Fruit fly (Drosophila melanogaster) whole organism, embryonic: ENCODE results near the gene Prim1.

Experiments used
- Adf1 ChIP-seq: fragments of 200-800 bp; sonication (Bioruptor generic); IDR thresholded peaks from 2 replicates; pipeline ENCODE4 v1.3.6; 2022; ENCODE audit warnings: missing biosample characterization, missing genetic modification characterization
- B-H1 ChIP-seq: fragments of 200-800 bp; sonication (Bioruptor generic); IDR thresholded peaks from 3 replicates; pipeline ENCODE4 v1.3.6; 2022; ENCODE audit warnings: missing biosample characterization, missing genetic modification characterization
- CG12104 ChIP-seq: fragments of 200-800 bp; sonication (Bioruptor generic); optimal IDR thresholded peaks from 3 replicates; lab custom pipeline; 2016; ENCODE audit warnings: missing biosample characterization, missing genetic modification characterization
- CG12236 ChIP-seq: fragments of 200-800 bp; sonication (Bioruptor generic); optimal IDR thresholded peaks from 2 replicates; lab custom pipeline; 2016; ENCODE audit warnings: missing biosample characterization, missing genetic modification characterization
- CG13287 ChIP-seq: fragments of 200-800 bp; sonication (Bioruptor generic); IDR thresholded peaks from 2 replicates; pipeline ENCODE4 v1.3.6; 2022; ENCODE audit warnings: missing biosample characterization, missing genetic modification characterization; ENCODE audit not compliant: partially characterized antibody
- CG13894 ChIP-seq: fragments of 200-800 bp; sonication (Bioruptor generic); optimal IDR thresholded peaks from 3 replicates; lab custom pipeline; 2018; ENCODE audit warnings: missing biosample characterization, mild to moderate bottlenecking, missing genetic modification characterization, moderate library complexity
- CG15514 ChIP-seq: fragments of 200-800 bp; sonication (Bioruptor generic); optimal IDR thresholded peaks from 3 replicates; lab custom pipeline; 2017; ENCODE audit warnings: missing biosample characterization, missing genetic modification characterization, mild to moderate bottlenecking, moderate library complexity, missing genetic modification reagents
- CG18599 ChIP-seq: fragments of 200-800 bp; sonication (Bioruptor generic); optimal IDR thresholded peaks from 3 replicates; lab custom pipeline; 2017; ENCODE audit warnings: missing biosample characterization, missing genetic modification characterization, mild to moderate bottlenecking, moderate library complexity, missing genetic modification reagents
- CG2889 ChIP-seq: fragments of 200-800 bp; sonication (Bioruptor generic); IDR thresholded peaks from 3 replicates; pipeline ENCODE4 v1.3.6; 2022; ENCODE audit warnings: missing biosample characterization, missing genetic modification characterization
- CG30020 ChIP-seq: fragments of 200-800 bp; optimal IDR thresholded peaks from 2 replicates; lab custom pipeline; 2019; ENCODE audit warnings: missing biosample characterization, mild to moderate bottlenecking, missing genetic modification characterization, moderate library complexity
- CG32767 ChIP-seq: fragments of 200-800 bp; sonication (Bioruptor generic); IDR thresholded peaks from 2 replicates; pipeline ENCODE4 v1.3.6; 2022; ENCODE audit warnings: missing biosample characterization, missing genetic modification characterization
- CG3281 ChIP-seq: fragments of 200-800 bp; sonication (Bioruptor generic); optimal IDR thresholded peaks from 3 replicates; lab custom pipeline; 2017; ENCODE audit warnings: missing biosample characterization, mild to moderate bottlenecking, missing genetic modification characterization
- CG6765 ChIP-seq: fragments of 200-800 bp; sonication (Bioruptor generic); optimal IDR thresholded peaks from 3 replicates; lab custom pipeline; 2017; ENCODE audit warnings: missing biosample characterization, mild to moderate bottlenecking, missing genetic modification characterization
- CG6791 ChIP-seq: fragments of 200-800 bp; sonication (Bioruptor generic); IDR thresholded peaks from 3 replicates; pipeline ENCODE4 v1.3.6; 2022; ENCODE audit warnings: missing biosample characterization, missing genetic modification characterization; ENCODE audit not compliant: partially characterized antibody
- E2f2 ChIP-seq: fragments of 200-800 bp; sonication (Bioruptor generic); IDR thresholded peaks from 2 replicates; pipeline ENCODE4 v1.3.6; 2022; ENCODE audit warnings: missing biosample characterization, missing genetic modification characterization
- Elba2 ChIP-seq: fragments of 200-800 bp; sonication (Bioruptor generic); optimal IDR thresholded peaks from 3 replicates; lab custom pipeline; 2016; ENCODE audit warnings: missing biosample characterization, missing genetic modification characterization
- Ets65A ChIP-seq: fragments of 200-800 bp; sonication (Bioruptor generic); peaks from one replicate; lab custom pipeline; 2016; ENCODE audit warnings: missing biosample characterization, missing genetic modification characterization
- HLH4C ChIP-seq: fragments of 200-800 bp; sonication (Bioruptor generic); IDR thresholded peaks from 3 replicates; pipeline ENCODE4 v1.3.6; 2022; ENCODE audit warnings: missing biosample characterization, missing genetic modification characterization; ENCODE audit not compliant: partially characterized antibody
- Hr51 ChIP-seq, 2 experiments: fragments of 200-800 bp; sonication (Bioruptor generic); optimal IDR thresholded peaks; 2 replicates in 1 of 2; 3 replicates in 1 of 2; lab custom pipeline; 2016 to 2018; ENCODE audit warnings: missing biosample characterization in 2 of 2, missing genetic modification characterization in 2 of 2, mild to moderate bottlenecking in 1 of 2, moderate library complexity in 1 of 2
- Lpt ChIP-seq: fragments of >200 bp; optimal IDR thresholded peaks from 2 replicates; lab custom pipeline; 2018; ENCODE audit warnings: missing biosample characterization, missing genetic modification characterization
- MTF-1 ChIP-seq: fragments of 200-800 bp; sonication (Bioruptor generic); optimal IDR thresholded peaks from 2 replicates; lab custom pipeline; 2018; ENCODE audit warnings: missing biosample characterization, mild to moderate bottlenecking, missing genetic modification characterization, borderline replicate concordance
- NK7.1 ChIP-seq: fragments of 200-800 bp; sonication (Bioruptor generic); optimal IDR thresholded peaks from 3 replicates; lab custom pipeline; 2016; ENCODE audit warnings: missing biosample characterization, missing genetic modification characterization
- PHDP ChIP-seq: fragments of 200-800 bp; sonication (Bioruptor generic); optimal IDR thresholded peaks from 3 replicates; lab custom pipeline; 2018; ENCODE audit warnings: missing biosample characterization, mild to moderate bottlenecking, missing genetic modification characterization, moderate library complexity
- Rfx ChIP-seq: fragments of 200-800 bp; sonication (Bioruptor generic); IDR thresholded peaks from 2 replicates; pipeline ENCODE4 v1.3.6; 2022; ENCODE audit warnings: missing biosample characterization, missing genetic modification characterization
- Scr ChIP-seq: fragments of 200-800 bp; sonication (Bioruptor generic); IDR thresholded peaks from 2 replicates; pipeline ENCODE4 v1.3.6; 2022; ENCODE audit warnings: missing biosample characterization, missing genetic modification characterization; ENCODE audit not compliant: partially characterized antibody
- Side ChIP-seq: fragments of 200-800 bp; sonication (Bioruptor generic); optimal IDR thresholded peaks from 2 replicates; lab custom pipeline; 2016; ENCODE audit warnings: missing biosample characterization, missing genetic modification characterization
- Spps ChIP-seq: fragments of 200-800 bp; sonication (Bioruptor generic); optimal IDR thresholded peaks from 2 replicates; lab custom pipeline; 2018; ENCODE audit warnings: missing biosample characterization, mild to moderate bottlenecking, missing genetic modification characterization
- Sry-δ ChIP-seq: fragments of 200-800 bp; sonication (Bioruptor generic); optimal IDR thresholded peaks from 2 replicates; lab custom pipeline; 2016; ENCODE audit warnings: missing biosample characterization, missing genetic modification characterization
- Vsx1 ChIP-seq: fragments of 200-800 bp; sonication (Bioruptor generic); optimal IDR thresholded peaks from 2 replicates; lab custom pipeline; 2017; ENCODE audit warnings: missing biosample characterization, mild to moderate bottlenecking, missing genetic modification characterization, missing genetic modification reagents
- abd-A ChIP-seq: fragments of 200-800 bp; sonication (Bioruptor generic); optimal IDR thresholded peaks from 3 replicates; lab custom pipeline; 2019; ENCODE audit warnings: missing biosample characterization, mild to moderate bottlenecking, missing genetic modification characterization, moderate library complexity
- amos ChIP-seq: fragments of 200-800 bp; sonication (Bioruptor generic); IDR thresholded peaks from 2 replicates; pipeline ENCODE4 v1.3.6; 2022; ENCODE audit warnings: missing biosample characterization, missing genetic modification characterization; ENCODE audit not compliant: partially characterized antibody
- btn ChIP-seq: fragments of 200-800 bp; sonication (Bioruptor generic); optimal IDR thresholded peaks from 2 replicates; lab custom pipeline; 2016; ENCODE audit warnings: missing biosample characterization, missing genetic modification characterization
- ci ChIP-seq: fragments of 200-800 bp; sonication (Bioruptor generic); IDR thresholded peaks from 3 replicates; pipeline ENCODE4 v1.3.6; 2022; ENCODE audit warnings: missing biosample characterization, missing genetic modification characterization
- dati ChIP-seq: fragments of 200-800 bp; sonication (Bioruptor generic); IDR thresholded peaks from 2 replicates; pipeline ENCODE4 v1.3.6; 2022; ENCODE audit warnings: missing biosample characterization, missing genetic modification characterization
- exex ChIP-seq: fragments of 200-800 bp; sonication (Bioruptor generic); optimal IDR thresholded peaks from 4 replicates; lab custom pipeline; 2018; ENCODE audit warnings: missing biosample characterization, mild to moderate bottlenecking, missing genetic modification characterization, moderate library complexity
- fd96Cb ChIP-seq: fragments of 200-800 bp; sonication (Bioruptor generic); optimal IDR thresholded peaks from 2 replicates; lab custom pipeline; 2018; ENCODE audit warnings: missing biosample characterization, mild to moderate bottlenecking, missing genetic modification characterization, moderate library complexity
- ind ChIP-seq: fragments of 200-800 bp; sonication (Bioruptor generic); optimal IDR thresholded peaks from 3 replicates; lab custom pipeline; 2016; ENCODE audit warnings: missing biosample characterization, missing genetic modification characterization
- ken ChIP-seq: fragments of 200-800 bp; sonication (Bioruptor generic); IDR thresholded peaks from 3 replicates; pipeline ENCODE4 v1.3.6; 2022; ENCODE audit warnings: missing biosample characterization, missing genetic modification characterization
- nmo ChIP-seq: fragments of 200-800 bp; sonication (Bioruptor generic); optimal IDR thresholded peaks from 2 replicates; lab custom pipeline; 2018; ENCODE audit warnings: missing biosample characterization, mild to moderate bottlenecking, missing genetic modification characterization, moderate library complexity
- onecut ChIP-seq: fragments of 200-800 bp; sonication (Bioruptor generic); IDR thresholded peaks from 2 replicates; pipeline ENCODE4 v1.3.6; 2022; ENCODE audit warnings: missing biosample characterization, missing genetic modification characterization
- slbo ChIP-seq: fragments of 200-800 bp; sonication (Bioruptor generic); IDR thresholded peaks from 2 replicates; pipeline ENCODE4 v1.3.6; 2022; ENCODE audit warnings: missing biosample characterization, missing genetic modification characterization
- sna ChIP-seq: fragments of 200-800 bp; sonication (Bioruptor generic); IDR thresholded peaks from 2 replicates; pipeline ENCODE4 v1.3.6; 2022; ENCODE audit warnings: missing biosample characterization, missing genetic modification characterization; ENCODE audit not compliant: partially characterized antibody
- stc ChIP-seq: fragments of 200-800 bp; sonication (Bioruptor generic); IDR thresholded peaks from 2 replicates; pipeline ENCODE4 v1.3.6; 2022; ENCODE audit warnings: missing biosample characterization, missing genetic modification characterization
- trh ChIP-seq: fragments of 200-800 bp; sonication (Bioruptor generic); optimal IDR thresholded peaks from 2 replicates; lab custom pipeline; 2016; ENCODE audit warnings: missing biosample characterization, missing genetic modification characterization
- tx ChIP-seq: fragments of 200-800 bp; sonication (Bioruptor generic); optimal IDR thresholded peaks from 2 replicates; lab custom pipeline; 2016; ENCODE audit warnings: missing biosample characterization, missing genetic modification characterization
- unpg ChIP-seq: fragments of 200-800 bp; sonication (Bioruptor generic); optimal IDR thresholded peaks from 3 replicates; lab custom pipeline; 2018; ENCODE audit warnings: missing biosample characterization, mild to moderate bottlenecking, missing genetic modification characterization, moderate library complexity
- usp ChIP-seq: fragments of >200 bp; optimal IDR thresholded peaks from 2 replicates; lab custom pipeline; 2017; ENCODE audit warnings: missing biosample characterization, missing genetic modification characterization
- zen ChIP-seq: fragments of 200-800 bp; sonication (Bioruptor generic); optimal IDR thresholded peaks from 3 replicates; lab custom pipeline; 2018; ENCODE audit warnings: missing biosample characterization, mild to moderate bottlenecking, missing genetic modification characterization, moderate library complexity
- zen2 ChIP-seq: fragments of 200-800 bp; sonication (Bioruptor generic); IDR thresholded peaks from 3 replicates; pipeline ENCODE4 v1.3.6; 2022; ENCODE audit warnings: missing biosample characterization, missing genetic modification characterization; ENCODE audit not compliant: partially characterized antibody

The Prim1 gene

DNA sequence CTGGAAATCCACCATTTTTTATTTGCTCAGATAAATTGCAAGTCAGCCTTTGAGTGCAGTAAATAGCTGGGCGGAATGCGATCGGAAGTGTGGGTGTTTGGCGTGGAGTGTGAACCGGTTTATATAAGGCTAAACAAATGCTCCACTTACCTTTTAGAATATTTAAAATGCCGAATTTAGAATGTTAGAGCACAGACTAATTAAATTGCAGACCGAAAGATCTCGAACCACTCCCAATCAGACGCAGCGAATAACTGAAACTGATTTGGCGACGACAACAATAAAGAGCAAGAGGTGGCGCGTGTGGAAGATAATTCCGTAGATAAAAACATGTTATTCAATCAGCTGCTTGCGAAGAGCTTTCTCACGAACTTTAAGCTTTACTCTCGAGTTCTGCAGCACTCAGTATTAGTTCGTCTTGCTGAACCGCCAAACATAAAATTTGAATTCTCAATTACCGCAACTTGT is 20.6 kb downstream of the Prim1 start, which contains the start of gene Idh (continued):
- TF ChIP-seq onecut (GFP tag; lab: Robert Waterston, UW) (no peak), dati (GFP tag; lab: Robert Waterston, UW) (no peak), zen (no peak), exex (peak; percentile 46), B-H1 (GFP tag; lab: Robert Waterston, UW) (no peak), CG18599 (peak; percentile 12), Sry-δ (GFP tag; lab: Kevin White, UChicago) (peak; percentile 13), amos (GFP tag; lab: Robert Waterston, UW) (peak; percentile 59; the same call in 1 of the 2 replicates), slbo (no peak), Side (GFP tag; lab: Kevin White, UChicago) (no peak), HLH4C (GFP tag; lab: Robert Waterston, UW) (peak; percentile 36; the same call in 1 of the 3 replicates), sna (GFP tag; lab: Robert Waterston, UW) (peak; percentile 57; the same call in 1 of the 2 replicates), Spps (tag; lab: Kevin White, UChicago) (no peak), fd96Cb (tag; lab: Kevin White, UChicago) (no peak), CG13894 (tag; lab: Kevin White, UChicago) (peak; percentile 41), ci (GFP tag; lab: Robert Waterston, UW) (peak; percentile 58; the same call in 2 of the 3 replicates), CG12236 (GFP tag; lab: Kevin White, UChicago) (no peak), abd-A (tag; lab: Kevin White, UChicago) (peak; percentile 76), Ets65A (GFP tag; lab: Kevin White, UChicago) (no peak), btn (GFP tag; lab: Kevin White, UChicago) (no peak), Hr51 (GFP tag; optimal IDR thresholded peaks at IDR 0.05; lab: Kevin White, UChicago) (peak in 1 of 2 experiments; percentile 29), Adf1 (GFP tag; lab: Robert Waterston, UW) (peak; percentile 9; the same call in 1 of the 2 replicates), usp (GFP tag; lab: Kevin White, UChicago) (no peak), CG32767 (GFP tag; lab: Robert Waterston, UW) (no peak), stc (GFP tag; lab: Robert Waterston, UW) (0 out of 2 replicates have a peak, but pooled peaks have one; percentile 33), Lpt (GFP tag; lab: Kevin White, UChicago) (no peak), unpg (GFP tag; lab: Kevin White, UChicago) (peak; percentile 21), NK7.1 (GFP tag; lab: Kevin White, UChicago) (no peak), nmo (GFP tag; lab: Kevin White, UChicago) (no peak), CG30020 (no peak), CG12104 (GFP tag; lab: Kevin White, UChicago) (no peak), Vsx1 (peak; percentile 64), trh (GFP tag; lab: Kevin White, UChicago) (no peak), E2f2 (GFP tag; lab: Robert Waterston, UW) (peak; percentile 100), Scr (GFP tag; lab: Robert Waterston, UW) (no peak), CG2889 (no peak), CG3281 (GFP tag; lab: Kevin White, UChicago) (peak; percentile 42), CG13287 (GFP tag; lab: Robert Waterston, UW) (peak; percentile 74), Elba2 (GFP tag; lab: Kevin White, UChicago) (no peak), Rfx (GFP tag; lab: Robert Waterston, UW) (peak; percentile 52; the same call in 1 of the 2 replicates), tx (GFP tag; lab: Kevin White, UChicago) (no peak), zen2 (GFP tag; lab: Robert Waterston, UW) (no peak; the same call in 2 of the 3 replicates), CG6765 (GFP tag; lab: Kevin White, UChicago) (no peak), PHDP (peak; percentile 51), ind (GFP tag; lab: Kevin White, UChicago) (no peak), CG6791 (GFP tag; lab: Robert Waterston, UW) (0 out of 3 replicates have a peak, but pooled peaks have one; percentile 31), CG15514 (GFP tag; lab: Kevin White, UChicago) (peak; percentile 61), ken (peak; percentile 38; the same call in 1 of the 3 replicates), MTF-1 (GFP tag; lab: Kevin White, UChicago) (no peak)
